Worm (Caenorhabditis elegans) whole organism, midembryonic: Measurements from ENCODE around the gene ilys-6.

ENCODE experiments used
- T22C8.4 ChIP-seq: fragments of 200-800 bp; sonication (Bioruptor generic); IDR thresholded peaks from 2 replicates; pipeline ENCODE4 v1.3.6; 2022; ENCODE audit warnings: missing genetic modification characterization, missing compliant biosample characterization
- cog-1 ChIP-seq: sonication (generic microtip); optimal IDR thresholded peaks from 2 replicates; lab custom pipeline; 2016; ENCODE audit warnings: missing genetic modification characterization, missing compliant biosample characterization
- flt-1 ChIP-seq: fragments of 200-800 bp; sonication (Bioruptor generic); IDR thresholded peaks from 2 replicates; pipeline ENCODE4 v1.3.6; 2022; ENCODE audit warnings: missing genetic modification characterization, missing compliant biosample characterization
- klf-2 ChIP-seq: fragments of 200-800 bp; sonication (Bioruptor generic); conservative IDR thresholded peaks from 2 replicates; pipeline ENCODE4 v1.3.6; 2022; ENCODE audit warnings: missing genetic modification reagents, missing genetic modification characterization, missing compliant biosample characterization
- med-1 ChIP-seq: sonication (generic microtip); optimal IDR thresholded peaks from 2 replicates; lab custom pipeline; 2017; ENCODE audit warnings: missing genetic modification characterization, mild to moderate bottlenecking, missing compliant biosample characterization, antibody characterized with exemption, missing genetic modification reagents; ENCODE audit not compliant: insufficient read depth
- ref-1 ChIP-seq: fragments of 200-800 bp; sonication (Bioruptor generic); conservative IDR thresholded peaks from 2 replicates; pipeline ENCODE4 v1.3.6; 2022; ENCODE audit warnings: missing genetic modification reagents, missing genetic modification characterization, missing compliant biosample characterization
- tab-1 ChIP-seq: fragments of 200-800 bp; sonication (Bioruptor generic); IDR thresholded peaks from 2 replicates; pipeline ENCODE4 v1.3.6; 2022; ENCODE audit warnings: missing genetic modification characterization, missing compliant biosample characterization
- ztf-23 ChIP-seq: fragments of 200-800 bp; sonication (Bioruptor generic); IDR thresholded peaks from 2 replicates; pipeline ENCODE4 v1.3.6; 2022; ENCODE audit warnings: missing genetic modification reagents, missing genetic modification characterization, missing compliant biosample characterization
- ztf-29 ChIP-seq: fragments of 200-800 bp; sonication (Bioruptor generic); IDR thresholded peaks from 2 replicates; pipeline ENCODE4 v1.3.6; 2022; ENCODE audit warnings: missing genetic modification reagents, missing genetic modification characterization, missing compliant biosample characterization

Gene ilys-6

DNA sequence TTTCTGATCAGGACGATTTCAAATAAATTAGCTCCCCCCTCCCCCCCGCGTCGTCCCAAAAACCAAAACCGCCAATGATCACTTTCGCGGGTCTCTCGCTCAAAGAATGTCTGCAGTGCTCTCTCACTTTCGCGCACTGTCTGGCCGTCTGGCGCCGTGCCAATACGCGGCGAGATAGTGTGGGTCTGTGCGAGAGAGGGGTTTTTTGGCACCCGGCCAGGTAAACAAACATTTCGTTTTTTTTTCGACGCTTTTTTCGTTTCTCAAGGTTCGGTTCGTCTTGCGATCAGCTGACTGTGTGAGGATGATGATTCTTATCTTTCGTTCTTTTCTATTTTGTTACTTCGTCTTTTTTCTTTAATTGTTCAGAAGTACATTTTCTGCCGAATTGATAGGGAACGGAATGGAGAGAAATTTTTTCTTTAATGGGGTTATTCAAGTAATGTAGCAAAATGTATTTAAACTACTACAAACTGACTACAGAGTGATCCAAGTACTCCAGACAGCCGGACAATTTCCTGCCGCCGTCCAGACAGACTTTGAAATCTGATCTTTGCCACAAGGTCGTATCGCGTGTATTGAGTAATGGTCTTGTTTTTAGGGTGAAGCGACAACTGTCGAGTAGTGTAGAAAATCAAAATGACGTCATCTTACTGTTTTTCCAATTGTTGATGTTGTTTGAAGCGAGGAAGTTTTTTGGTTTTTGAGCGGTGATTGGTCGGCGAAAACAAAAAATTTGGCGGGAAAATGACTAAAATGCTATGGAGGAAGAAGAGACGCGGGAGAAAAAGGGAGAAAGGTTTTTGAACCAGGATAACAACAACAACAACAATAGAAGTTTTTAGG, 39.1 kb downstream of the ilys-6 start:
- TF ChIP-seq ref-1 (GFP tag; lab: Robert Waterston, UW) (no peak), klf-2 (GFP tag; lab: Robert Waterston, UW) (no peak), T22C8.4 (GFP tag; lab: Robert Waterston, UW) (no peak), ztf-23 (no peak), tab-1 (GFP tag; lab: Robert Waterston, UW) (no peak), cog-1 (no peak), med-1 (GFP tag; lab: Kevin White, UChicago) (no peak), ztf-29 (GFP tag; lab: Robert Waterston, UW) (no peak), flt-1 (GFP tag; lab: Robert Waterston, UW) (no peak)

ce11 chrIV:4021847-4022780, 41.4 kb downstream of the ilys-6 start:
- TF ChIP-seq cog-1 (no peak), tab-1 (GFP tag; lab: Robert Waterston, UW) (no peak)

DNA sequence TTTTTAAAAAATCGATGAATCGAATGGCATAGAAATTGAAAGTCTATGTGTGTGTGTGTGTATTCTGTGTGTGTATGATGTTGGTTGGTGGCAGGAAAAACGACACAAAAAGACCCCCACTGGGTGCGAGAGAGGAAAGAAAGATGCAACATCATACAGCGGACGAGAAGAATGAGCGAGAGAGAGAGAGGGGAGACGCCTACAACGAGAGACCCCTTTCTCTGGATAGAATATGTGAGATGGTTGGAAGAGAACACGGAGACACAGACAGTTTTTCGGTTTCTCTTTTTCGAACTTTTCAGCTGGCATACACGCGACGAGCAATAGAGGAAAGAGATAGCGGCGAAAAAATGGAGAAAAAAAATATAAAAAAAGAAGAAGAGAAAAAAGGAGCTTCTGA, 43.6 kb downstream of the ilys-6 start:
- TF ChIP-seq T22C8.4 (GFP tag; lab: Robert Waterston, UW): no peak
- TF ChIP-seq flt-1 (GFP tag; lab: Robert Waterston, UW): peak; percentile 52; the same call in 1 of the 2 replicates
- TF ChIP-seq ztf-29 (GFP tag; lab: Robert Waterston, UW): no peak
- TF ChIP-seq tab-1 (GFP tag; lab: Robert Waterston, UW): no peak

DNA sequence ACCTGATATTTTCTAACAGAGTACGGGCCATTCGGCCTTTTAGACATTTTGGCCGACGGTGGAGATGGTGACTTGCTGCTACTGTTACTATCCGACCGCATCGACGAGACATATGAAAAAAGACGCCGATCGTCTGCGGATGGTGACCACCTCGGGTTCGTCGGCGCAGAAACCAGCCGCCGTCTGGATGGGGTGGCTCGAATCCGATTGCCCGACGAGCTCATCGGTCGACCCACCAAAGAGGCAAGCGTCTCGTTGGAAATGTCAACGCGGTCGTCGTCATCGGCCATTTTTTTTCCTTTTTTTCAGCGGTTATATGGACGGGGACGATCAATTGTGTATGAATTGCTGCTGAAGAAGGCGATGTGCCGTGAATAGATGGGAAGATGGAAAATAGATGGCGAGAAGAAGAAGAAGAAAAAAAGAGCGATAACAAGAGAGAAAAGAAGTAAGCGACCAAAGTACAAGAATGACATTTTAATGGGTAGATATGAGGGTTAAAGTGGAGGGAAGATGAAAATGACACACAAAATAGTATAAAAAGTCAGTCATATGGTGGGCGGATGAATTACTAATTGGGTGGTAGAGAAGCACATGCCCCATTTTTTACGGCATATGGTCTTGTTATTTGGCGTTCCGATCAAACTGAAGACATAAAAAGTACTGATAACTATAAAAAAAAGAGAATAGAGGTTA, 44.6 kb downstream of the ilys-6 start:
- no peak for TF ChIP-seq med-1 (GFP tag; lab: Kevin White, UChicago)

DNA sequence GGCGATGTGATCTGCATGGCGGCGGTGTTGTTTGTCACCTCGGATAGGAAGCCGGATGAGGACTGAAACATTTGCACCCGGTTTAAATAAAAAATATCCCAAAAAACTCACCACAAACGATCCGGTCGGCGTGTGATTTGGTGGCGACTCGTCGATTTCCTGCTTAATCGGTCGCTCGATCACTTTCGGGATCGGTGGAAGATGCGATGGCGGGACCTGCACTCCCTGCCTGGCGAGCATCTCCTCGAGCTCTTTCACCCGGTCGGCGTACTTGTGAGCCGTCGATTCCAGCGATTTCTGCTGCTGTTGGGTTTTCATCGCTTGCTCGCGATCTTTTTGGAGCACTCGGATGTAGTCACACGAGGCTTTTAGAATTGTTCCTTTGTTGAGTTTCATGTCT, 46.8 kb downstream of the ilys-6 start:
- TF ChIP-seq cog-1: no peak

DNA sequence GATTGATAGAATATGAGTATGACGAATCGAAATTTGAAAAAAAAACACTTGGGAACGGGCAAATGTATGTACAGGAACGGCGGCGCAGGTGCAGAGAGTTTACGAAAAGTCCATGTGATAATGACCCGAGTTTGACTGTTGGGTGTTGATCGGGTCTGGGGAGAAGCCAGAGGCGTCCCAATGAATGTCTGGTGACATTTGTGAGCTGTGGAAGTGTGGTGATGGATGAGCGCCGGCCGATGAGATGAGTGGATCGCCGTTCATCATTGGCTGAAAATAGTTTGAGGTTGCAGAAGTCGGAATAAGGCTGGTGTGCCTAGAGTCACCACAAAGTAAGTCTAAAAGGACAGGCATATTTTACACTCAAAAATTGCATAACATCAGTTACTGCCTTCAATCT, 47.8 kb downstream of the ilys-6 start:
- TF ChIP-seq tab-1 (GFP tag; lab: Robert Waterston, UW): no peak
- no peak for TF ChIP-seq klf-2 (GFP tag; lab: Robert Waterston, UW)
- no peak for TF ChIP-seq T22C8.4 (GFP tag; lab: Robert Waterston, UW)
- no peak for TF ChIP-seq ztf-23
- no peak for TF ChIP-seq cog-1
- no peak for TF ChIP-seq ref-1 (GFP tag; lab: Robert Waterston, UW)
- TF ChIP-seq ztf-29 (GFP tag; lab: Robert Waterston, UW): no peak
- TF ChIP-seq flt-1 (GFP tag; lab: Robert Waterston, UW): no peak
- TF ChIP-seq med-1 (GFP tag; lab: Kevin White, UChicago): no peak

DNA sequence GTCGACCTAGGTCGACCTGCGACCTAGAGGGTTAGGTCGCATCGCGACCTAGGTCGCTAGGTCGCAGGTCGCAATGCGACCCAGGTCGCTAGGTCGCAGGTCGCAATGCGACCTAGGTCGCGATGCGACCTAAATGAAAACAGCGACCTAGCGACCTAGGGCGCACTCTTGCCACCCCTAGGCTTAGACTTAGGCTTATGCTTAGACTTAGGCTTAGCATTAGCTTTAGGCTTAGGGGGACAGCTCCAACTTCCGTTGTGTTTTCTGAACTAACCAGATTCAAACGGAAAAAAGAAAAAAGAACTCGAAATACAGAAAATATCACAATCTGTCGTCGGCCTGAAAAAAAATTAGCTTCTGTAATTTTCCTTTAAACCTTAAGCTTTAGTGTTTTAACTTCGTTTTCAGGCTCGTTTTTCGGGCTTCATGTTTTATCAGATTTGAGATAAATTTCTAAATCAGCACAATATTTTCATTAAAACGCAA, 49.1 kb downstream of the ilys-6 start:
- no peak for TF ChIP-seq klf-2 (GFP tag; lab: Robert Waterston, UW)
- 0 out of 2 replicates have a peak, but pooled peaks have one; percentile 54 for TF ChIP-seq tab-1 (GFP tag; lab: Robert Waterston, UW)
- TF ChIP-seq flt-1 (GFP tag; lab: Robert Waterston, UW): 0 out of 2 replicates have a peak, but pooled peaks have one; percentile 26
- 0 out of 2 replicates have a peak, but pooled peaks have one; percentile 48 for TF ChIP-seq ztf-23
- TF ChIP-seq ref-1 (GFP tag; lab: Robert Waterston, UW): no peak
- no peak for TF ChIP-seq cog-1
- no peak for TF ChIP-seq med-1 (GFP tag; lab: Kevin White, UChicago)
- TF ChIP-seq T22C8.4 (GFP tag; lab: Robert Waterston, UW): 0 out of 2 replicates have a peak, but pooled peaks have one; percentile 41

- TF ChIP-seq cog-1: no peak
- TF ChIP-seq flt-1 (GFP tag; lab: Robert Waterston, UW): no peak
- no peak for TF ChIP-seq T22C8.4 (GFP tag; lab: Robert Waterston, UW)
- TF ChIP-seq ref-1 (GFP tag; lab: Robert Waterston, UW): no peak
- TF ChIP-seq med-1 (GFP tag; lab: Kevin White, UChicago): no peak
- no peak for TF ChIP-seq klf-2 (GFP tag; lab: Robert Waterston, UW)
- TF ChIP-seq tab-1 (GFP tag; lab: Robert Waterston, UW): no peak
- no peak for TF ChIP-seq ztf-29 (GFP tag; lab: Robert Waterston, UW)
- no peak for TF ChIP-seq ztf-23
These were observed 49.9 kb downstream of the ilys-6 start for ce11 chrIV:4013621-4014020.
